Fruit fly (Drosophila melanogaster): ENCODE measurements around the gene CG14053.

CG14053 gene

DNA sequence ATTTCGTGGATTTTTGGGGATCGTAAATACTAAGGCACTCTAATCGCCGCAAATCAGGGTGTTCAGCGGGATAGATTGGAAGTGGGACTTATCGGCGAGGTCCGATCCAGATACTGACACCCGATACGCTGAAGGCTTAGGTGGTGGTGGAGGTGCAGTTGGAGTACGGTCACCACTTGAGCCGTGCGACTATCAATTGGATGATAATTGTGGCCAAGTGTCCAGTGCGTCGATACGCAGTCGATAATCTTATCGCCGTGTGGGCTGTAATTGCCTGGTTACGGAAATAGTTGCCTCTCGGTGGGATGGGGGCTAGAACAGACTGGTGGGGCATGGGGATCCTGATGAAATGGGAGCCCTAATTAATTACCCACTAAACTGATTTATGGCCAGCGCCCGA lies 5.6 kb upstream of the CG14053 start (continued):
- TF ChIP-seq CG4730 (GFP tag; IDR thresholded peaks at IDR 0.05) (no peak), Hmr (GFP tag; optimal IDR thresholded peaks at IDR 0.05) (no peak), sna (GFP tag; IDR thresholded peaks at IDR 0.05; ENCODE audit: partially characterized antibody) (no peak), HmgZ (tag; optimal IDR thresholded peaks at IDR 0.05) (peak; percentile 8), CG11560 (tag; IDR thresholded peaks at IDR 0.05) (no peak), GATAe (GFP tag; conservative IDR thresholded peaks at IDR 0.05) (peak; percentile 80; the same call in 1 of the 2 replicates), CG12942 (GFP tag; optimal IDR thresholded peaks at IDR 0.05) (no peak), Hr3 (GFP tag; optimal IDR thresholded peaks at IDR 0.05) (no peak), pum (GFP tag; optimal IDR thresholded peaks at IDR 0.05) (no peak), Vsx1 (GFP tag; optimal IDR thresholded peaks at IDR 0.05) (peak; percentile 93), lmd (GFP tag; IDR thresholded peaks at IDR 0.05) (no peak), salm (tag; optimal IDR thresholded peaks at IDR 0.05) (no peak), CG1602 (GFP tag; optimal IDR thresholded peaks at IDR 0.05) (no peak), CG3281 (GFP tag; optimal IDR thresholded peaks at IDR 0.05) (no peak), chinmo (GFP tag; IDR thresholded peaks at IDR 0.05; ENCODE audit: partially characterized antibody) (peak; percentile 75; the same call in 1 of the 4 replicates), CG6854 (GFP tag; optimal IDR thresholded peaks at IDR 0.05) (no peak), Opbp (GFP tag; IDR thresholded peaks at IDR 0.05; ENCODE audit: partially characterized antibody) (no peak), tx (GFP tag; optimal IDR thresholded peaks at IDR 0.05) (no peak), CG11456 (GFP tag; IDR thresholded peaks at IDR 0.05) (no peak), fd3F (GFP tag; optimal IDR thresholded peaks at IDR 0.05) (no peak), vvl (GFP tag; IDR thresholded peaks at IDR 0.05) (no peak), Dad (GFP tag; optimal IDR thresholded peaks at IDR 0.05) (no peak), ERR (GFP tag; optimal IDR thresholded peaks at IDR 0.05) (no peak), CG18011 (GFP tag; optimal IDR thresholded peaks at IDR 0.05) (no peak), lab (GFP tag; optimal IDR thresholded peaks at IDR 0.05) (peak; percentile 2), lola (GFP tag; optimal IDR thresholded peaks at IDR 0.05) (no peak), CG6654 (GFP tag; optimal IDR thresholded peaks at IDR 0.05) (no peak), ham (GFP tag; IDR thresholded peaks at IDR 0.05) (no peak), Max (GFP tag; optimal IDR thresholded peaks at IDR 0.05) (no peak), Mrtf (GFP tag; IDR thresholded peaks at IDR 0.05) (no peak), abd-A (tag; optimal IDR thresholded peaks at IDR 0.05) (no peak), Sin3A (optimal IDR thresholded peaks at IDR 0.05) (no peak), Dip2 (GFP tag; IDR thresholded peaks at IDR 0.05) (no peak), B-H1 (GFP tag; IDR thresholded peaks at IDR 0.05) (no peak), mirr (GFP tag; optimal IDR thresholded peaks at IDR 0.05) (peak; percentile 16), Hey (tag; optimal IDR thresholded peaks at IDR 0.05) (peak; percentile 62), CG1233 (GFP tag; optimal IDR thresholded peaks at IDR 0.05) (no peak), sr (GFP tag; IDR thresholded peaks at IDR 0.05) (no peak), Sry-δ (GFP tag; optimal IDR thresholded peaks at IDR 0.05) (no peak), Taf1 (GFP tag; IDR thresholded peaks at IDR 0.05) (no peak)

DNA sequence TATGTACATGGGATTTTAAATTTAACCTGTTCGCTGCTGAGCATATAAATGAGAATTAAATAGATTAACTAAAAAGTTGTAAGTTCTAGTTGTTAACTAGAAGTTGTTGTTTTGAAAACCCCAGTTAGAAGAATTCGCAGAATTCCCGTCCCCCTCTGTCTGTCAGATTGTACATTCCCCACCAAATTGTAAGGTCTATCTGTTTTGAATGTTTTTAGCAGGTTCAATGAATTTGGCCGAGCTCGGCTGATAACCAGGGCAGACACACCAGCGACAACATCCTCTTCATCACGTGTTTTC lies 4.5 kb upstream of the CG14053 start:
- TF ChIP-seq Rfx (GFP tag; IDR thresholded peaks at IDR 0.05) (no peak), pita (GFP tag; optimal IDR thresholded peaks at IDR 0.05) (no peak), sob (GFP tag; IDR thresholded peaks at IDR 0.05) (no peak), Ptx1 (GFP tag; IDR thresholded peaks at IDR 0.05) (no peak), cwo (GFP tag; optimal IDR thresholded peaks at IDR 0.05) (peak; percentile 1)
